Worm (Caenorhabditis elegans): ENCODE measurements around the gene arrd-10.

- TF ChIP-seq ztf-23 (GFP tag; IDR thresholded peaks at IDR 0.05) (no peak), klf-2 (GFP tag; conservative IDR thresholded peaks at IDR 0.05) (no peak), T22C8.4 (GFP tag; IDR thresholded peaks at IDR 0.05) (no peak), ztf-29 (GFP tag; IDR thresholded peaks at IDR 0.05) (no peak), tab-1 (GFP tag; IDR thresholded peaks at IDR 0.05) (no peak), flt-1 (GFP tag; IDR thresholded peaks at IDR 0.05) (no peak), cog-1 (tag; optimal IDR thresholded peaks at IDR 0.05) (no peak), ref-1 (GFP tag; conservative IDR thresholded peaks at IDR 0.05) (no peak), med-1 (GFP tag; optimal IDR thresholded peaks at IDR 0.05; ENCODE audit: insufficient read depth) (no peak)
These were observed 20.3 kb downstream of the arrd-10 start for ce11 chrII:12960206-12960605.

All from whole organism, midembryonic.